Fruit fly (Drosophila melanogaster): ENCODE results near the gene mts.

- TF ChIP-seq brk (GFP tag; optimal IDR thresholded peaks at IDR 0.05) (no peak), Rel (GFP tag; optimal IDR thresholded peaks at IDR 0.05) (no peak), Rel (tag; optimal IDR thresholded peaks at IDR 0.05) (no peak), dsf (GFP tag; optimal IDR thresholded peaks at IDR 0.05; ENCODE audit: borderline replicate concordance) (no peak), pan (optimal IDR thresholded peaks at IDR 0.05) (no peak), N (GFP tag; optimal IDR thresholded peaks at IDR 0.05) (no peak), tai (GFP tag; optimal IDR thresholded peaks at IDR 0.05) (no peak), woc (GFP tag; optimal IDR thresholded peaks at IDR 0.05) (no peak), lola (GFP tag; optimal IDR thresholded peaks at IDR 0.05) (no peak), br (GFP tag; optimal IDR thresholded peaks at IDR 0.05) (no peak), psq (GFP tag; optimal IDR thresholded peaks at IDR 0.05) (no peak)
These were observed 43.9 kb downstream of the mts start, which contains the start of gene Proc for dm6 chr2L:7871332-7871731.
